Fruit fly (Drosophila melanogaster): Measurements from ENCODE around the gene Cph.

Gene Cph

dm6 chrX:7095292-7095911, 42.1 kb upstream of the Cph start (continued):
- TF ChIP-seq CG7372 (GFP tag; IDR thresholded peaks at IDR 0.05) (peak; percentile 75), br (optimal IDR thresholded peaks at IDR 0.05) (no peak), CG4820 (GFP tag; optimal IDR thresholded peaks at IDR 0.05) (peak; percentile 76), pum (GFP tag; optimal IDR thresholded peaks at IDR 0.05) (peak; percentile 57), NC2α (GFP tag; optimal IDR thresholded peaks at IDR 0.05) (peak; percentile 56), fd3F (GFP tag; optimal IDR thresholded peaks at IDR 0.05) (peak; percentile 46), az2 (GFP tag; optimal IDR thresholded peaks at IDR 0.05) (peak; percentile 80), Hand (GFP tag; optimal IDR thresholded peaks at IDR 0.05) (no peak), CG18764 (GFP tag; optimal IDR thresholded peaks at IDR 0.05) (peak; percentile 61), sug (tag; optimal IDR thresholded peaks at IDR 0.05) (peak; percentile 70), Hmr (GFP tag; optimal IDR thresholded peaks at IDR 0.05) (peak; percentile 58), zfh2 (GFP tag; optimal IDR thresholded peaks at IDR 0.05) (peak; percentile 45), tna (GFP tag; IDR thresholded peaks at IDR 0.05; ENCODE audit: partially characterized antibody) (no peak), NK7.1 (GFP tag; optimal IDR thresholded peaks at IDR 0.05) (peak; percentile 67), Abd-B (GFP tag; optimal IDR thresholded peaks at IDR 0.05) (peak; percentile 59), Aef1 (GFP tag; IDR thresholded peaks at IDR 0.05) (peak; percentile 67; the same call in 2 of the 3 replicates), chm (GFP tag; IDR thresholded peaks at IDR 0.05) (peak; percentile 48; the same call in 1 of the 2 replicates), CG43689 (GFP tag; IDR thresholded peaks at IDR 0.05) (peak; percentile 41; the same call in 1 of the 2 replicates), Awh (GFP tag; IDR thresholded peaks at IDR 0.05) (peak; percentile 55), CG14050 (GFP tag; IDR thresholded peaks at IDR 0.05) (peak; percentile 81), CG17802 (tag; optimal IDR thresholded peaks at IDR 0.05) (peak; percentile 55), ab (GFP tag; optimal IDR thresholded peaks at IDR 0.05) (peak; percentile 39), CG33557 (GFP tag; optimal IDR thresholded peaks at IDR 0.05) (peak; percentile 48), Adf1 (GFP tag; IDR thresholded peaks at IDR 0.05) (no peak), ssp (GFP tag; IDR thresholded peaks at IDR 0.05) (peak; percentile 53), CG12744 (GFP tag; optimal IDR thresholded peaks at IDR 0.05) (peak; percentile 8), CG5245 (GFP tag; optimal IDR thresholded peaks at IDR 0.05) (peak; percentile 77), CG15011 (GFP tag; optimal IDR thresholded peaks at IDR 0.05) (peak; percentile 53), CG3065 (GFP tag; optimal IDR thresholded peaks at IDR 0.05) (no peak), CG10462 (GFP tag; optimal IDR thresholded peaks at IDR 0.05) (peak; percentile 47), tgo (GFP tag; IDR thresholded peaks at IDR 0.05) (peak; percentile 69), CG15073 (GFP tag; optimal IDR thresholded peaks at IDR 0.05) (no peak), CG6175 (GFP tag; IDR thresholded peaks at IDR 0.05) (peak; percentile 53; the same call in 1 of the 3 replicates), h (optimal IDR thresholded peaks at IDR 0.05) (no peak), CG8765 (GFP tag; IDR thresholded peaks at IDR 0.05) (no peak), CG10654 (GFP tag; optimal IDR thresholded peaks at IDR 0.05) (peak; percentile 61), gce (GFP tag; IDR thresholded peaks at IDR 0.05) (peak; percentile 70; the same call in 1 of the 3 replicates), otp (GFP tag; IDR thresholded peaks at IDR 0.05) (peak; percentile 57; the same call in 1 of the 3 replicates), vnd (GFP tag; IDR thresholded peaks at IDR 0.05; ENCODE audit: partially characterized antibody) (no peak), CG11696 (GFP tag; IDR thresholded peaks at IDR 0.05) (0 out of 2 replicates have a peak, but pooled peaks have one; percentile 25), Bgb (GFP tag; IDR thresholded peaks at IDR 0.05; ENCODE audit: partially characterized antibody) (no peak), wor (GFP tag; IDR thresholded peaks at IDR 0.05) (peak; percentile 67), Deaf1 (tag; optimal IDR thresholded peaks at IDR 0.05) (peak; percentile 40), CG8089 (GFP tag; optimal IDR thresholded peaks at IDR 0.05) (peak; percentile 54), CG10543 (GFP tag; optimal IDR thresholded peaks at IDR 0.05) (peak; percentile 78), Sox100B (GFP tag; optimal IDR thresholded peaks at IDR 0.05) (peak; percentile 79), CG7839 (tag; optimal IDR thresholded peaks at IDR 0.05) (peak; percentile 86), ATbp (GFP tag; optimal IDR thresholded peaks at IDR 0.05) (peak; percentile 52), Stat92E (GFP tag; optimal IDR thresholded peaks at IDR 0.05) (no peak), CG10321 (GFP tag; IDR thresholded peaks at IDR 0.05) (peak; percentile 30; the same call in 1 of the 2 replicates), gro (GFP tag; optimal IDR thresholded peaks at IDR 0.05) (no peak)
